Fruit fly (Drosophila melanogaster) whole organism, embryonic: ENCODE data around the gene CG7766.

Experiments
- B-H1 ChIP-seq: fragments of 200-800 bp; sonication (Bioruptor generic); IDR thresholded peaks from 3 replicates; pipeline ENCODE4 v1.3.6; 2022; ENCODE audit warnings: missing biosample characterization, missing genetic modification characterization
- Blimp-1 ChIP-seq: fragments of 200-800 bp; sonication (Bioruptor generic); optimal IDR thresholded peaks from 3 replicates; lab custom pipeline; 2018; ENCODE audit warnings: missing biosample characterization, missing genetic modification characterization, mild to moderate bottlenecking, moderate library complexity, missing genetic modification reagents
- CG10147 ChIP-seq: fragments of 200-800 bp; sonication (Bioruptor generic); optimal IDR thresholded peaks from 2 replicates; lab custom pipeline; 2019; ENCODE audit warnings: missing biosample characterization, mild to moderate bottlenecking, missing genetic modification characterization, moderate library complexity
- CG10209 ChIP-seq: fragments of 200-800 bp; sonication (Bioruptor generic); optimal IDR thresholded peaks from 3 replicates; lab custom pipeline; 2017; ENCODE audit warnings: missing biosample characterization, mild to moderate bottlenecking, missing genetic modification characterization, missing genetic modification reagents
- CG10321 ChIP-seq: fragments of 200-800 bp; sonication (Bioruptor generic); IDR thresholded peaks from 2 replicates; pipeline ENCODE4 v1.3.6; 2022; ENCODE audit warnings: missing biosample characterization, missing genetic modification characterization
- CG10462 ChIP-seq: fragments of 200-800 bp; sonication (Bioruptor generic); optimal IDR thresholded peaks from 2 replicates; lab custom pipeline; 2016; ENCODE audit warnings: missing biosample characterization, missing genetic modification characterization
- CG13287 ChIP-seq: fragments of 200-800 bp; sonication (Bioruptor generic); IDR thresholded peaks from 2 replicates; pipeline ENCODE4 v1.3.6; 2022; ENCODE audit warnings: missing biosample characterization, missing genetic modification characterization; ENCODE audit not compliant: partially characterized antibody
- CG13894 ChIP-seq: fragments of 200-800 bp; sonication (Bioruptor generic); optimal IDR thresholded peaks from 3 replicates; lab custom pipeline; 2018; ENCODE audit warnings: missing biosample characterization, mild to moderate bottlenecking, missing genetic modification characterization, moderate library complexity
- CG14710 ChIP-seq: fragments of 200-800 bp; sonication (Bioruptor generic); optimal IDR thresholded peaks from 3 replicates; lab custom pipeline; 2019; ENCODE audit warnings: missing biosample characterization, mild to moderate bottlenecking, missing genetic modification characterization, moderate library complexity
- CG2202 ChIP-seq: fragments of 200-800 bp; sonication (Bioruptor generic); optimal IDR thresholded peaks from 2 replicates; lab custom pipeline; 2018; ENCODE audit warnings: missing biosample characterization, mild to moderate bottlenecking, missing genetic modification characterization
- CG31441 ChIP-seq: fragments of 200-800 bp; sonication (Bioruptor generic); IDR thresholded peaks from 2 replicates; pipeline ENCODE4 v1.3.6; 2022; ENCODE audit warnings: missing biosample characterization, missing genetic modification characterization
- CG3163 ChIP-seq: fragments of 200-800 bp; sonication (Bioruptor generic); optimal IDR thresholded peaks from 3 replicates; lab custom pipeline; 2016; ENCODE audit warnings: missing biosample characterization, missing genetic modification characterization
- CG3838 ChIP-seq: fragments of 200-800 bp; sonication (Bioruptor generic); optimal IDR thresholded peaks from 3 replicates; lab custom pipeline; 2016; ENCODE audit warnings: missing biosample characterization, missing genetic modification characterization
- CG3847 ChIP-seq: fragments of 200-800 bp; sonication (Bioruptor generic); IDR thresholded peaks from 2 replicates; pipeline ENCODE4 v1.3.6; 2022; ENCODE audit warnings: missing biosample characterization, missing genetic modification characterization
- CG4730 ChIP-seq: fragments of 200-800 bp; sonication (Bioruptor generic); IDR thresholded peaks from 2 replicates; pipeline ENCODE4 v1.3.6; 2022; ENCODE audit warnings: missing biosample characterization, missing genetic modification characterization
- CG4820 ChIP-seq: fragments of 200-800 bp; sonication (Bioruptor generic); optimal IDR thresholded peaks from 3 replicates; lab custom pipeline; 2016; ENCODE audit warnings: missing biosample characterization, missing genetic modification characterization
- CG6765 ChIP-seq: fragments of 200-800 bp; sonication (Bioruptor generic); optimal IDR thresholded peaks from 3 replicates; lab custom pipeline; 2017; ENCODE audit warnings: missing biosample characterization, mild to moderate bottlenecking, missing genetic modification characterization
- CG7357 ChIP-seq: fragments of 200-800 bp; sonication (Bioruptor generic); IDR thresholded peaks from 3 replicates; pipeline ENCODE4 v1.3.6; 2022; ENCODE audit warnings: missing biosample characterization, missing genetic modification characterization
- Chrac-16 ChIP-seq: fragments of 200-800 bp; sonication (Bioruptor generic); optimal IDR thresholded peaks from 3 replicates; lab custom pipeline; 2016; ENCODE audit warnings: missing biosample characterization, missing genetic modification characterization
- D ChIP-seq, 2 experiments: fragments of 200-800 bp in 1 of 2; fragments of >200 bp in 1 of 2; sonication (Bioruptor generic) in 1 of 2; optimal IDR thresholded peaks; 2 replicates in 1 of 2; 3 replicates in 1 of 2; lab custom pipeline; 2017; ENCODE audit warnings: mild to moderate bottlenecking in 1 of 2, missing biosample characterization in 1 of 2, missing genetic modification characterization in 1 of 2, missing genetic modification reagents in 1 of 2
- Dfd ChIP-seq, 2 experiments: fragments of >200 bp; optimal IDR thresholded peaks; 2 replicates each; lab custom pipeline; 2017; ENCODE audit warnings: missing biosample characterization in 2 of 2, missing genetic modification characterization in 2 of 2
- Dll ChIP-seq: fragments of 200-800 bp; sonication (Bioruptor generic); IDR thresholded peaks from 4 replicates; pipeline ENCODE4 v1.3.6; 2022; ENCODE audit warnings: missing biosample characterization, missing genetic modification characterization; ENCODE audit not compliant: partially characterized antibody
- Ets97D ChIP-seq: fragments of 200-800 bp; sonication (Bioruptor generic); optimal IDR thresholded peaks from 3 replicates; lab custom pipeline; 2016; ENCODE audit warnings: missing biosample characterization, missing genetic modification characterization
- Hey ChIP-seq: fragments of 200-800 bp; sonication (Bioruptor generic); optimal IDR thresholded peaks from 3 replicates; lab custom pipeline; 2018; ENCODE audit warnings: missing biosample characterization, mild to moderate bottlenecking, missing genetic modification characterization
- Lhr ChIP-seq: fragments of 200-800 bp; sonication (Bioruptor generic); optimal IDR thresholded peaks from 3 replicates; lab custom pipeline; 2017; ENCODE audit warnings: mild to moderate bottlenecking, missing biosample characterization, missing genetic modification reagents, missing genetic modification characterization
- Myb ChIP-seq: fragments of 200-800 bp; sonication (Bioruptor generic); optimal IDR thresholded peaks from 2 replicates; lab custom pipeline; 2016; ENCODE audit warnings: missing biosample characterization, missing genetic modification characterization
- Side ChIP-seq: fragments of 200-800 bp; sonication (Bioruptor generic); optimal IDR thresholded peaks from 2 replicates; lab custom pipeline; 2016; ENCODE audit warnings: missing biosample characterization, missing genetic modification characterization
- Xrp1 ChIP-seq: fragments of 200-800 bp; sonication (Bioruptor generic); IDR thresholded peaks from 2 replicates; pipeline ENCODE4 v1.3.6; 2022; ENCODE audit warnings: missing biosample characterization, missing genetic modification characterization
- ato ChIP-seq: fragments of 200-800 bp; sonication (Bioruptor generic); IDR thresholded peaks from 2 replicates; pipeline ENCODE4 v1.3.6; 2022; ENCODE audit warnings: missing biosample characterization, missing genetic modification characterization; ENCODE audit not compliant: partially characterized antibody
- bab2 ChIP-seq: fragments of 200-800 bp; sonication (Bioruptor generic); optimal IDR thresholded peaks from 2 replicates; lab custom pipeline; 2016; ENCODE audit warnings: missing biosample characterization, missing genetic modification characterization
- bsh ChIP-seq, 2 experiments: fragments of 200-800 bp; sonication (Bioruptor generic); optimal IDR thresholded peaks; 2 replicates each; lab custom pipeline; 2017 to 2018; ENCODE audit warnings: mild to moderate bottlenecking in 2 of 2, missing biosample characterization in 2 of 2, missing genetic modification characterization in 2 of 2, moderate library complexity in 1 of 2
- dimm ChIP-seq: fragments of 200-800 bp; sonication (Bioruptor generic); IDR thresholded peaks from 2 replicates; pipeline ENCODE4 v1.3.6; 2022; ENCODE audit warnings: missing biosample characterization, missing genetic modification characterization
- dmrt11E ChIP-seq: fragments of 200-800 bp; sonication (Bioruptor generic); optimal IDR thresholded peaks from 3 replicates; lab custom pipeline; 2018; ENCODE audit warnings: missing biosample characterization, mild to moderate bottlenecking, missing genetic modification characterization, moderate library complexity
- ewg ChIP-seq: fragments of 200-800 bp; sonication (Bioruptor generic); optimal IDR thresholded peaks from 3 replicates; lab custom pipeline; 2017; ENCODE audit warnings: mild to moderate bottlenecking, missing biosample characterization, missing genetic modification reagents, missing genetic modification characterization
- gsb-n ChIP-seq: fragments of 200-800 bp; sonication (Bioruptor generic); optimal IDR thresholded peaks from 3 replicates; lab custom pipeline; 2018; ENCODE audit warnings: missing biosample characterization, mild to moderate bottlenecking, missing genetic modification characterization
- hbn ChIP-seq: fragments of 200-800 bp; sonication (Bioruptor generic); IDR thresholded peaks from 2 replicates; pipeline ENCODE4 v1.3.6; 2022; ENCODE audit warnings: missing biosample characterization, missing genetic modification characterization; ENCODE audit not compliant: partially characterized antibody
- hkb ChIP-seq, 2 experiments: fragments of 200-800 bp in 1 of 2; fragments of >200 bp in 1 of 2; sonication (Bioruptor generic) in 1 of 2; IDR thresholded peaks in 1 of 2; optimal IDR thresholded peaks in 1 of 2; 2 replicates each; pipeline versions ENCODE4 v1.3.6 to Lab custom; 2017 to 2022; ENCODE audit warnings: missing biosample characterization in 1 of 2, missing genetic modification characterization in 1 of 2
- inv ChIP-seq: fragments of 200-800 bp; sonication (Bioruptor generic); IDR thresholded peaks from 2 replicates; pipeline ENCODE4 v1.3.6; 2022; ENCODE audit warnings: missing biosample characterization, missing genetic modification characterization; ENCODE audit not compliant: partially characterized antibody
- jumu ChIP-seq: fragments of 200-800 bp; sonication (Bioruptor generic); optimal IDR thresholded peaks from 3 replicates; lab custom pipeline; 2016; ENCODE audit warnings: missing biosample characterization, missing genetic modification characterization
- kni ChIP-seq: fragments of 200-800 bp; sonication (Bioruptor generic); optimal IDR thresholded peaks from 3 replicates; lab custom pipeline; 2017; ENCODE audit warnings: mild to moderate bottlenecking, missing biosample characterization, missing genetic modification reagents, missing genetic modification characterization
- lmd ChIP-seq: fragments of 200-800 bp; sonication (Bioruptor generic); IDR thresholded peaks from 2 replicates; pipeline ENCODE4 v1.3.6; 2022; ENCODE audit warnings: missing biosample characterization, missing genetic modification characterization
- nau ChIP-seq: fragments of 200-800 bp; sonication (Bioruptor generic); optimal IDR thresholded peaks from 3 replicates; lab custom pipeline; 2017; ENCODE audit warnings: missing biosample characterization, mild to moderate bottlenecking, missing genetic modification characterization, missing genetic modification reagents
- pho ChIP-seq: fragments of 200-800 bp; sonication (Bioruptor generic); optimal IDR thresholded peaks from 2 replicates; lab custom pipeline; 2016; ENCODE audit warnings: missing biosample characterization, missing genetic modification characterization
- pros ChIP-seq: fragments of 200-800 bp; sonication (Bioruptor generic); optimal IDR thresholded peaks from 3 replicates; lab custom pipeline; 2019; ENCODE audit warnings: missing biosample characterization, mild to moderate bottlenecking, missing genetic modification characterization, moderate library complexity
- shn ChIP-seq: fragments of 200-800 bp; sonication (Bioruptor generic); optimal IDR thresholded peaks from 3 replicates; lab custom pipeline; 2016; ENCODE audit warnings: missing biosample characterization, missing genetic modification characterization
- sisA ChIP-seq: fragments of 200-800 bp; sonication (Bioruptor generic); IDR thresholded peaks from 2 replicates; pipeline ENCODE4 v1.3.6; 2022; ENCODE audit warnings: missing biosample characterization, missing genetic modification characterization
- wor ChIP-seq: fragments of 200-800 bp; sonication (Bioruptor generic); IDR thresholded peaks from 2 replicates; pipeline ENCODE4 v1.3.6; 2022; ENCODE audit warnings: missing biosample characterization, missing genetic modification characterization
- zfh2 ChIP-seq: fragments of 200-800 bp; sonication (Bioruptor generic); optimal IDR thresholded peaks from 2 replicates; lab custom pipeline; 2016; ENCODE audit warnings: missing biosample characterization, missing genetic modification characterization

The CG7766 gene

dm6 chrX:9136776-9137550, 33.4 kb upstream of the CG7766 start (continued):
- no peak for TF ChIP-seq CG2202 (tag; lab: Kevin White, UChicago)
- peak; percentile 44; the same call in 1 of the 2 replicates for TF ChIP-seq lmd (GFP tag; lab: Robert Waterston, UW)
- no peak for TF ChIP-seq CG10147 (GFP tag; lab: Kevin White, UChicago)
- TF ChIP-seq CG4730 (GFP tag; lab: Robert Waterston, UW): peak; percentile 38; the same call in 1 of the 2 replicates
- no peak for TF ChIP-seq CG10321 (GFP tag; lab: Robert Waterston, UW)
- peak; percentile 46 for TF ChIP-seq bab2
- no peak for TF ChIP-seq Lhr (GFP tag; lab: Kevin White, UChicago)
- TF ChIP-seq jumu: peak; percentile 24
- peak; percentile 39 for TF ChIP-seq CG14710
- TF ChIP-seq Myb (GFP tag; lab: Kevin White, UChicago): peak; percentile 34
- no peak for TF ChIP-seq zfh2
- TF ChIP-seq CG3847 (GFP tag; lab: Robert Waterston, UW): no peak
- peak; percentile 74 for TF ChIP-seq CG31441 (GFP tag; lab: Robert Waterston, UW)
- TF ChIP-seq CG13287 (GFP tag; lab: Robert Waterston, UW): no peak
- peak; percentile 49; the same call in 1 of the 2 replicates for TF ChIP-seq Xrp1
- peak; percentile 22 for TF ChIP-seq Chrac-16 (GFP tag; lab: Kevin White, UChicago)
- TF ChIP-seq Ets97D: peak; percentile 10
- TF ChIP-seq kni (GFP tag; lab: Kevin White, UChicago): no peak
- peak; percentile 7 for TF ChIP-seq pho (GFP tag; lab: Kevin White, UChicago)
- no peak for TF ChIP-seq wor (GFP tag; lab: Robert Waterston, UW)
- peak; percentile 22 for TF ChIP-seq CG10209 (GFP tag; lab: Kevin White, UChicago)
- TF ChIP-seq sisA: peak; percentile 66
- TF ChIP-seq Hey (tag; lab: Kevin White, UChicago): no peak
- TF ChIP-seq gsb-n (tag; lab: Kevin White, UChicago): peak; percentile 46
- TF ChIP-seq ato (GFP tag; lab: Robert Waterston, UW): no peak
- no peak for TF ChIP-seq CG13894
- no peak for TF ChIP-seq CG10462 (GFP tag; lab: Kevin White, UChicago)
- no peak for TF ChIP-seq pros (GFP tag; lab: Kevin White, UChicago)
- no peak for TF ChIP-seq nau (GFP tag; lab: Kevin White, UChicago)
- TF ChIP-seq Dfd (GFP tag; optimal IDR thresholded peaks at IDR 0.05; lab: Kevin White, UChicago): no peak
- TF ChIP-seq CG4820: peak; percentile 16
- peak; percentile 32 for TF ChIP-seq shn (GFP tag; lab: Kevin White, UChicago)
- TF ChIP-seq hbn (GFP tag; lab: Robert Waterston, UW): no peak
- TF ChIP-seq Dll: no peak
- no peak for TF ChIP-seq CG6765 (GFP tag; lab: Kevin White, UChicago)
- no peak for TF ChIP-seq D (optimal IDR thresholded peaks at IDR 0.05; lab: Kevin White, UChicago)
- TF ChIP-seq D (GFP tag; optimal IDR thresholded peaks at IDR 0.05; lab: Kevin White, UChicago): peak; percentile 8
- no peak for TF ChIP-seq inv (GFP tag; lab: Robert Waterston, UW)
- no peak for TF ChIP-seq B-H1 (GFP tag; lab: Robert Waterston, UW)
- no peak for TF ChIP-seq Side (GFP tag; lab: Kevin White, UChicago)
- TF ChIP-seq CG7357 (GFP tag; lab: Robert Waterston, UW): no peak
- TF ChIP-seq CG3163 (GFP tag; lab: Kevin White, UChicago): no peak
- peak; percentile 47 for TF ChIP-seq Blimp-1
- peak; percentile 32 for TF ChIP-seq dmrt11E
- TF ChIP-seq hkb (optimal IDR thresholded peaks at IDR 0.05; lab: Kevin White, UChicago): no peak
- TF ChIP-seq hkb (GFP tag; IDR thresholded peaks at IDR 0.05; lab: Robert Waterston, UW): peak; percentile 62
- peak in 1 of 2 experiments; percentile 61 for TF ChIP-seq bsh (GFP tag; optimal IDR thresholded peaks at IDR 0.05; lab: Kevin White, UChicago)
- no peak for TF ChIP-seq dimm (GFP tag; lab: Robert Waterston, UW)
- TF ChIP-seq CG3838 (GFP tag; lab: Kevin White, UChicago): no peak
- TF ChIP-seq ewg (GFP tag; lab: Kevin White, UChicago): peak; percentile 44
